Worm (Caenorhabditis elegans): ENCODE measurements around the gene fos-1.

The fos-1 gene

DNA sequence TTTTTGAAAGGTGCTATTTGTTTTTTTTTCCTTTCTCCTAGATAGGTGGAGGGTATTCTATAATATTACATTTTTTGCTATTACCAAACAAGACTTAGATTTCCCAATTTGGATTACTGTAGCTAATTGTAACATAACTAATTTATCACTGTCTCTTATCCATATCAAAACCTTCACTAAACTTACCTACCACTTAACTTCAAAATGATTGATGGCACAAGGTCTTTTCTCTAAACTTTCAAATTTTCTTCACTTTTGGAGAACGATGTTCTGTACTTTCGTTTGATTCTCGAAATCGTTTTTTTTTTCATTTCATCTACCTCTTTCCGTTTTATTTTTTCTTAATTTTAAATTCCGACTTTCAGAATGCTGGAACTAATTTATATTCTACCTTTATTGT, 20.0 kb upstream of the fos-1 start, which contains the start of gene dhs-16:
TSS of gene dhs-16 (plus strand) at position 366 of the 400 bp plus-strand sequence.
- TF ChIP-seq nfya-1 (tag; optimal IDR thresholded peaks at IDR 0.05) (no peak), nhr-11 (tag; optimal IDR thresholded peaks at IDR 0.05) (no peak)

DNA sequence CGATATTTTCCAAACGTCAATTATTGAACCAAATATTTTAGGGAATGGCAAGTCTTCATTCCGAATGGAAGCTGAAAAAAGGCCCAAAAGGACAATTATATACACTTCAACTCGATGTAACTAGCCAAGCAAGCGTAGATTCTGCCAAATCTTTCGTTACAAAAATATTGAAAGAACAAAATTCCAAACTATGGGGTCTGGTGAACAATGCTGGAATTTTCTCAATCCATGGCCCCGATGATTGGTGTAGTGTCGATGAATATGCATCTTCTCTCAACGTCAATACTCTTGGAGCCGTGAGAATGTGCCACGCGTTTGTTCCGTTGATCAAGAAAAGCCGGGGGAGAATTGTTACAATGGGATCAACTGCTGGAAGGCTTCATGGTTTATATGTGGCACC, 19.2 kb upstream of the fos-1 start:
- no peak for TF ChIP-seq nfya-1 (tag; optimal IDR thresholded peaks at IDR 0.05)
- TF ChIP-seq syd-9 (tag; optimal IDR thresholded peaks at IDR 0.05) = no peak
- TF ChIP-seq npax-4 (tag; optimal IDR thresholded peaks at IDR 0.05) = no peak
- no peak for TF ChIP-seq hlh-13 (GFP tag; optimal IDR thresholded peaks at IDR 0.05)
- TF ChIP-seq ceh-31 (tag; optimal IDR thresholded peaks at IDR 0.05) = no peak
- no peak for TF ChIP-seq K09A11.1 (tag; optimal IDR thresholded peaks at IDR 0.05; ENCODE audit: insufficient read depth)
- TF ChIP-seq ceh-22 (tag; optimal IDR thresholded peaks at IDR 0.05) = no peak
- no peak for TF ChIP-seq ref-2 (tag; optimal IDR thresholded peaks at IDR 0.05)

DNA sequence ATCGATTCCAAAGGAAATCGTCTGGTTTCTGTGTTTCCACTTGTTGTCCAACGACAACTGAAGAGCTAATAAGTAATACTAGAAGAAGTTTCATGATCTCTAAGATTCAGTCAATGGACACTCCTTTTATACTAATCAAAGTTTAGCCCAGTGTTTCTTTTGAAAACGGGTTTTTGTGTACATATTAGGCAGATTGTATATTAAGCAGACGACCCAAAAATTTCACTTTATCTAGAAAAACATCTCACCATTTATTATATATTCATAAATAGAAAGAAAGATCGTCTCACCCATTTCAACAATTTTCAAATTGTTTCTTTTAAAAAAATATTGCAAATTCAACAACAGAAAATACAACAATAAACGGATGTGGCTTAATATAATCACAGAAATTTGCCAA, 16.6 kb upstream of the fos-1 start, which contains the start of gene C10F3.7:
TSS of gene C10F3.7 (minus strand) at position 101 of the 400 bp plus-strand sequence.
- TF ChIP-seq dmd-4 (tag; optimal IDR thresholded peaks at IDR 0.05; ENCODE audit: borderline replicate concordance) = no peak
- TF ChIP-seq elt-4 (tag; optimal IDR thresholded peaks at IDR 0.05) = no peak
- no peak for TF ChIP-seq ceh-34 (tag; optimal IDR thresholded peaks at IDR 0.05)
- TF ChIP-seq unc-55 (GFP tag; optimal IDR thresholded peaks at IDR 0.05) = no peak
- TF ChIP-seq fkh-6 (tag; optimal IDR thresholded peaks at IDR 0.05) = no peak
- TF ChIP-seq ceh-22 (tag; optimal IDR thresholded peaks at IDR 0.05) = no peak
- no peak for TF ChIP-seq ama-1 (optimal IDR thresholded peaks at IDR 0.05)
- TF ChIP-seq hlh-13 (GFP tag; optimal IDR thresholded peaks at IDR 0.05) = no peak
- no peak for TF ChIP-seq unc-3 (GFP tag; conservative IDR thresholded peaks at IDR 0.05)
- TF ChIP-seq unc-3 (tag; optimal IDR thresholded peaks at IDR 0.05) = no peak
- no peak for TF ChIP-seq unc-42 (tag; optimal IDR thresholded peaks at IDR 0.05)
- no peak for TF ChIP-seq eyg-1 (tag; optimal IDR thresholded peaks at IDR 0.05)
- TF ChIP-seq elt-2 (tag; optimal IDR thresholded peaks at IDR 0.05) = no peak
- no peak for TF ChIP-seq ceh-2 (tag; optimal IDR thresholded peaks at IDR 0.05)
- no peak for TF ChIP-seq C38D4.7 (GFP tag; optimal IDR thresholded peaks at IDR 0.05)
- no peak for TF ChIP-seq pqm-1 (tag; optimal IDR thresholded peaks at IDR 0.05)

DNA sequence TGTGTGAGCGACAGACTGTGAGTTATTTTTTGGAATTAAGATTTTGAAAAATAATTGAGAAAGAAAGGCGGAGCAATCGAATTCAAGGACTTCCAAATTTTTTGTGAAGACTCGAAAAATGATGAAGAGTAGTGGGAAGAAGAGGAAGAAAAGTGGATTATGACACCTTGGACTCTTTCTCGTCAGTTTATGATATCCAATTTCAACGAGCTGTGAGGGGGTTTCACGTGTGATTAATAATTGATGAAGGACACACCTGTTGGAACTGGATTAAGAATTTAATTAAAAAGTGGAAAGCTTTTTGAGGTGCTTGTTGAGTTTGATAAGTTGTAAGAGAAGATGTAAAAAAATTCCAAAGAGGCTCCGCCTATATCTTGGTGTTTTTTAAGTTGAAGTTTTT, 13.0 kb upstream of the fos-1 start, which contains the start of gene fut-8:
TSS of gene fut-8 (minus strand) at position 101 of the 400 bp plus-strand sequence.
- TF ChIP-seq ceh-9 (tag; optimal IDR thresholded peaks at IDR 0.05) (no peak), ceh-34 (tag; optimal IDR thresholded peaks at IDR 0.05) (peak; percentile 42)

DNA sequence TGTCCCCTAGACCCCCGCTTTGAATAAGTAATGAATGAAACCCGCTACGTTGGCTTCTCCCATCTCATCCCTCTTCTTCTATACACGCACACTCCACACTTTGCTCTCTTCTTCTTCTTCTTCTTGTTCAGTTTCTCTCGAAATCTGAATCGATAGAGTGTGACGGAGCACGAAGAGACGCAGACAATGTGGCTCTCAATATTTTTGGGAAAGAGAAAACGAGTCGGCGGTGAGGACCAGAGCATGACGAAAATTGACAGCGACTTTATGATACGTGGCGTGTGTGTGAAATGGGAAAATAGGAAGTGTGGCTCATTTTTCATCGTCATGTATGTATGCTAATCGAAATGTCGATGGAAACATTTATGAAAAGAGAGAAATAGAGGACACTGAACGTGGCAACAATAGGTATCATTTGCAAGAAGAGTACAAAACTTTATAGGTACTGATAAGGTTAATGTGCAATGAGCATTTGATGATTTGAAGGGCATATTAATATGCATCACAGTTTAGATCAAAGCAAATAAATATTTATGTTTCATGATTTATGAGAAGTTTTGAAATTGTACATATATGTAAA, 11.8 kb upstream of the fos-1 start:
- TF ChIP-seq ztf-16 (tag; optimal IDR thresholded peaks at IDR 0.05) = no peak
- peak; percentile 3 for TF ChIP-seq pros-1 (tag; optimal IDR thresholded peaks at IDR 0.05)
- TF ChIP-seq nhr-11 (tag; optimal IDR thresholded peaks at IDR 0.05) = no peak
- TF ChIP-seq ceh-30 (tag; optimal IDR thresholded peaks at IDR 0.05) = no peak
- no peak for TF ChIP-seq tbx-7 (tag; optimal IDR thresholded peaks at IDR 0.05)
- no peak for TF ChIP-seq hlh-30 (tag; optimal IDR thresholded peaks at IDR 0.05; ENCODE audit: insufficient read depth)
- TF ChIP-seq syd-9 (tag; optimal IDR thresholded peaks at IDR 0.05) = peak; percentile 41
- no peak for TF ChIP-seq hlh-13 (GFP tag; optimal IDR thresholded peaks at IDR 0.05)
- TF ChIP-seq ahr-1 (tag; optimal IDR thresholded peaks at IDR 0.05) = no peak
- TF ChIP-seq fkh-10 (GFP tag; optimal IDR thresholded peaks at IDR 0.05) = no peak
- TF ChIP-seq ceh-18 (tag; optimal IDR thresholded peaks at IDR 0.05) = peak; percentile 69
- peak; percentile 80 for TF ChIP-seq unc-42 (tag; optimal IDR thresholded peaks at IDR 0.05)
- TF ChIP-seq C38D4.7 (GFP tag; optimal IDR thresholded peaks at IDR 0.05) = no peak
- TF ChIP-seq ceh-22 (tag; optimal IDR thresholded peaks at IDR 0.05) = no peak
- TF ChIP-seq sox-4 (tag; optimal IDR thresholded peaks at IDR 0.05) = no peak
- TF ChIP-seq odd-2 (tag; optimal IDR thresholded peaks at IDR 0.05) = no peak
- no peak for TF ChIP-seq unc-3 (GFP tag; conservative IDR thresholded peaks at IDR 0.05)
- no peak for TF ChIP-seq unc-3 (tag; optimal IDR thresholded peaks at IDR 0.05)
- no peak for TF ChIP-seq ceh-6 (GFP tag; optimal IDR thresholded peaks at IDR 0.05)
- TF ChIP-seq fax-1 (tag; optimal IDR thresholded peaks at IDR 0.05) = no peak
- TF ChIP-seq ceh-34 (tag; optimal IDR thresholded peaks at IDR 0.05) = peak; percentile 69
- no peak for TF ChIP-seq pha-2 (tag; optimal IDR thresholded peaks at IDR 0.05)
- no peak for TF ChIP-seq Y22D7AL.16 (tag; optimal IDR thresholded peaks at IDR 0.05)
- TF ChIP-seq ceh-14 (tag; optimal IDR thresholded peaks at IDR 0.05) = peak; percentile 63
- peak; percentile 73 for TF ChIP-seq ceh-48 (tag; optimal IDR thresholded peaks at IDR 0.05)
- TF ChIP-seq pqm-1 (tag; optimal IDR thresholded peaks at IDR 0.05) = no peak
- TF ChIP-seq ceh-9 (tag; optimal IDR thresholded peaks at IDR 0.05) = no peak
- no peak for TF ChIP-seq lim-6 (tag; optimal IDR thresholded peaks at IDR 0.05)
- no peak for TF ChIP-seq madf-2 (tag; optimal IDR thresholded peaks at IDR 0.05)
- TF ChIP-seq F13H6.1 (tag; optimal IDR thresholded peaks at IDR 0.05) = no peak
- TF ChIP-seq ama-1 (optimal IDR thresholded peaks at IDR 0.05) = no peak
- TF ChIP-seq K09A11.1 (tag; optimal IDR thresholded peaks at IDR 0.05; ENCODE audit: insufficient read depth) = no peak
